Fruit fly (Drosophila melanogaster): Measurements from ENCODE around the gene S-Lap3.
A peak's percentile ranks its signal among the peaks of the same experiment; 100 is the strongest.

The S-Lap3 gene

dm6 chr3L:10428027-10428426 is 37.0 kb upstream of the S-Lap3 start (continued):
- TF ChIP-seq nau (GFP tag; optimal IDR thresholded peaks at IDR 0.05) (peak; percentile 49), vnd (GFP tag; IDR thresholded peaks at IDR 0.05; ENCODE audit: partially characterized antibody) (no peak), CG31388 (GFP tag; optimal IDR thresholded peaks at IDR 0.05) (no peak), zfh1 (GFP tag; IDR thresholded peaks at IDR 0.05) (no peak), CG10321 (GFP tag; IDR thresholded peaks at IDR 0.05) (no peak), Meics (GFP tag; optimal IDR thresholded peaks at IDR 0.05) (no peak), insv (GFP tag; optimal IDR thresholded peaks at IDR 0.05) (no peak), wor (GFP tag; IDR thresholded peaks at IDR 0.05) (peak; percentile 44; the same call in 1 of the 2 replicates), vfl (GFP tag; optimal IDR thresholded peaks at IDR 0.05) (no peak), CG4617 (GFP tag; optimal IDR thresholded peaks at IDR 0.05; ENCODE audit: borderline replicate concordance) (no peak), CG9437 (GFP tag; optimal IDR thresholded peaks at IDR 0.05) (no peak), amos (GFP tag; IDR thresholded peaks at IDR 0.05; ENCODE audit: partially characterized antibody) (no peak), gcm2 (GFP tag; optimal IDR thresholded peaks at IDR 0.05) (no peak), jing (GFP tag; optimal IDR thresholded peaks at IDR 0.05) (no peak), tup (GFP tag; optimal IDR thresholded peaks at IDR 0.05) (no peak), sim (GFP tag; IDR thresholded peaks at IDR 0.05) (no peak), Ssrp (tag; optimal IDR thresholded peaks at IDR 0.05) (peak; percentile 60), scrt (GFP tag; optimal IDR thresholded peaks at IDR 0.05) (no peak), CG1832 (GFP tag; optimal IDR thresholded peaks at IDR 0.05) (no peak), tll (GFP tag; optimal IDR thresholded peaks at IDR 0.05) (no peak), Dek (tag; optimal IDR thresholded peaks at IDR 0.05) (no peak), CG14014 (GFP tag; IDR thresholded peaks at IDR 0.05) (no peak), CG15269 (tag; optimal IDR thresholded peaks at IDR 0.05) (peak; percentile 33), dmrt11E (tag; optimal IDR thresholded peaks at IDR 0.05) (no peak), Ravus (GFP tag; IDR thresholded peaks at IDR 0.05) (no peak), disco-r (GFP tag; optimal IDR thresholded peaks at IDR 0.05) (no peak), CG7928 (GFP tag; optimal IDR thresholded peaks at IDR 0.05) (no peak), wdn (GFP tag; IDR thresholded peaks at IDR 0.05) (no peak), CG7839 (tag; optimal IDR thresholded peaks at IDR 0.05) (peak; percentile 48), lab (GFP tag; optimal IDR thresholded peaks at IDR 0.05) (no peak), Sox102F (GFP tag; optimal IDR thresholded peaks at IDR 0.05) (peak; percentile 78), ara (GFP tag; IDR thresholded peaks at IDR 0.05) (peak; percentile 19; the same call in 1 of the 2 replicates), slbo (GFP tag; IDR thresholded peaks at IDR 0.05) (no peak), BtbVII (GFP tag; optimal IDR thresholded peaks at IDR 0.05) (no peak), Aef1 (GFP tag; IDR thresholded peaks at IDR 0.05) (no peak), stc (GFP tag; IDR thresholded peaks at IDR 0.05) (0 out of 2 replicates have a peak, but pooled peaks have one; percentile 48), Nf-YB (GFP tag; optimal IDR thresholded peaks at IDR 0.05) (no peak), jigr1 (GFP tag; IDR thresholded peaks at IDR 0.05) (no peak), CG18619 (GFP tag; optimal IDR thresholded peaks at IDR 0.05) (no peak), pros (GFP tag; optimal IDR thresholded peaks at IDR 0.05) (no peak), Med (GFP tag) (no peak), schlank (tag; optimal IDR thresholded peaks at IDR 0.05) (no peak), Hand (GFP tag; optimal IDR thresholded peaks at IDR 0.05) (no peak), CG10959 (GFP tag; IDR thresholded peaks at IDR 0.05) (peak; percentile 19; the same call in 1 of the 2 replicates), Hr51 (GFP tag; optimal IDR thresholded peaks at IDR 0.05) (peak in 1 of 2 experiments; percentile 67), CG10654 (GFP tag; optimal IDR thresholded peaks at IDR 0.05) (no peak), CG11504 (tag; optimal IDR thresholded peaks at IDR 0.05) (peak; percentile 68), emc (GFP tag; optimal IDR thresholded peaks at IDR 0.05) (no peak), CG6765 (GFP tag; optimal IDR thresholded peaks at IDR 0.05) (no peak), Eip74EF (GFP tag; optimal IDR thresholded peaks at IDR 0.05) (peak in 1 of 2 experiments; percentile 23)
